Worm (Caenorhabditis elegans) whole organism, L3 larva: Measurements from ENCODE around the gene W06D11.2.

ENCODE experiments used
- ZK546.5 ChIP-seq: sonication (generic microtip); optimal IDR thresholded peaks from 2 replicates; lab custom pipeline; 2017; ENCODE audit warnings: missing biosample characterization, missing genetic modification characterization
- ama-1 ChIP-seq: fragments of 150-350 bp; optimal IDR thresholded peaks from 2 replicates; lab custom pipeline; 2018
- fkh-10 ChIP-seq: sonication (generic microtip); optimal IDR thresholded peaks from 2 replicates; lab custom pipeline; 2017; ENCODE audit warnings: missing biosample characterization, missing genetic modification reagents, missing genetic modification characterization
- fos-1 ChIP-seq: fragments of 150-350 bp; optimal IDR thresholded peaks from 2 replicates; lab custom pipeline; 2014; ENCODE audit warnings: missing biosample characterization, missing genetic modification characterization
- nfya-1 ChIP-seq: sonication (generic microtip); optimal IDR thresholded peaks from 2 replicates; lab custom pipeline; 2017; ENCODE audit warnings: missing genetic modification characterization, mild to moderate bottlenecking, missing compliant biosample characterization, antibody characterized with exemption, moderate library complexity; ENCODE audit not compliant: insufficient read depth
- nhr-11 ChIP-seq: fragments of 150-350 bp; optimal IDR thresholded peaks from 2 replicates; lab custom pipeline; 2014; ENCODE audit warnings: missing biosample characterization, missing genetic modification characterization
- nhr-12 ChIP-seq: fragments of 150-350 bp; optimal IDR thresholded peaks from 2 replicates; lab custom pipeline; 2014; ENCODE audit warnings: missing biosample characterization, missing genetic modification characterization
- nhr-28 ChIP-seq: fragments of 150-350 bp; optimal IDR thresholded peaks from 2 replicates; lab custom pipeline; 2014; ENCODE audit warnings: missing biosample characterization, missing genetic modification characterization
- sea-2 ChIP-seq: fragments of 150-350 bp; sonication (generic microtip); optimal IDR thresholded peaks from 4 replicates; lab custom pipeline; 2014; ENCODE audit warnings: missing biosample characterization, missing genetic modification reagents, missing genetic modification characterization
- snpc-4 ChIP-seq: fragments of 150-350 bp; optimal IDR thresholded peaks from 2 replicates; lab custom pipeline; 2014; ENCODE audit warnings: missing biosample characterization, missing genetic modification characterization
- unc-62 ChIP-seq: fragments of 150-350 bp; sonication (generic microtip); optimal IDR thresholded peaks from 4 replicates; lab custom pipeline; 2014; ENCODE audit warnings: missing biosample characterization, missing genetic modification reagents, missing genetic modification characterization

DNA sequence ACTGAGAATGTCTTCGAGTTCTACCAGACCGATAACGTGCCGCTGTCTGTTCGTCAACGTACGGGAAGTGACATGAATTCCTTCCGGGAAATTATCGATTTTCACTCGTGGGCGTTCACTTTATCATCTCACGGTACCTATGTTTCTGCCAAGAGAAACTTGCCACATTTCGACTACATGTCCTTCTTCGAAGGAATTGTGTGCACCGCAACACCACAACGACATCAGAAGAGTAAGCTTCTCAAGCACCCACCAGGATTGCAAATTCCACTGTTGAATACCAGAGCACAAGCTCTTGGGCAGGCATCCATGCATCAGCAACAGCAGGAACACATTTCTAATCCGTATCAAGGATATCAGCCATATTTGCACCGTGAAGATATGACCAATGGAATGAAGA lies 12.4 kb downstream of the W06D11.2 start:
- TF ChIP-seq nhr-12 (tag; lab: Kevin White, UChicago) (no peak), ZK546.5 (tag; lab: Kevin White, UChicago) (no peak), fos-1 (tag; lab: Kevin White, UChicago) (no peak), nhr-28 (tag; lab: Kevin White, UChicago) (no peak), ama-1 (lab: Kevin White, UChicago) (no peak), fkh-10 (GFP tag; lab: Kevin White, UChicago) (no peak), unc-62 (GFP tag; lab: Kevin White, UChicago) (no peak), nhr-11 (tag; lab: Kevin White, UChicago) (no peak), nfya-1 (no peak), snpc-4 (tag; lab: Kevin White, UChicago) (no peak), sea-2 (GFP tag; lab: Kevin White, UChicago) (no peak)
